Worm (Caenorhabditis elegans): ENCODE results near the gene trpp-9.

The trpp-9 gene

ce11 chrX:11522058-11522757 lies 41.5 kb upstream of the trpp-9 start, which contains the start of gene sdc-2 (continued):
- TF ChIP-seq ceh-28 (tag; optimal IDR thresholded peaks at IDR 0.05) = peak; percentile 17
- no peak for TF ChIP-seq lim-7 (GFP tag; IDR thresholded peaks at IDR 0.05)
- no peak for TF ChIP-seq snpc-4 (tag; optimal IDR thresholded peaks at IDR 0.05)
- TF ChIP-seq vab-7 (GFP tag; IDR thresholded peaks at IDR 0.05) = peak; percentile 53; the same call in 1 of the 2 replicates
- TF ChIP-seq T20F7.1 (GFP tag; optimal IDR thresholded peaks at IDR 0.05) = no peak
- TF ChIP-seq ZK337.2 (GFP tag; IDR thresholded peaks at IDR 0.05) = no peak
- TF ChIP-seq lir-3 (tag; optimal IDR thresholded peaks at IDR 0.05) = no peak
- TF ChIP-seq egl-27 (tag; optimal IDR thresholded peaks at IDR 0.05) = no peak
- no peak for TF ChIP-seq dmd-8 (GFP tag; IDR thresholded peaks at IDR 0.05)
- peak; percentile 91 for TF ChIP-seq nhr-102 (tag; optimal IDR thresholded peaks at IDR 0.05)
- TF ChIP-seq unc-39 (tag; optimal IDR thresholded peaks at IDR 0.05) = no peak
- peak; percentile 77 for TF ChIP-seq F37D6.2 (tag; optimal IDR thresholded peaks at IDR 0.05)
- peak; percentile 80 for TF ChIP-seq hlh-30 (tag; optimal IDR thresholded peaks at IDR 0.05; ENCODE audit: insufficient read depth)
- TF ChIP-seq nhr-76 (tag; optimal IDR thresholded peaks at IDR 0.05) = no peak
- 0 out of 2 replicates have a peak, but pooled peaks have one; percentile 66 for TF ChIP-seq saeg-2 (GFP tag; IDR thresholded peaks at IDR 0.05)
- peak; percentile 87 for TF ChIP-seq hlh-11 (tag; optimal IDR thresholded peaks at IDR 0.05)
- TF ChIP-seq egl-43 (GFP tag; IDR thresholded peaks at IDR 0.05) = no peak
- TF ChIP-seq F49E8.2 (tag; optimal IDR thresholded peaks at IDR 0.05; ENCODE audit: borderline replicate concordance) = no peak
- no peak for TF ChIP-seq zfp-2 (tag; optimal IDR thresholded peaks at IDR 0.05)
- TF ChIP-seq spr-3 (GFP tag; optimal IDR thresholded peaks at IDR 0.05) = no peak
- peak; percentile 57 for TF ChIP-seq mxl-3 (GFP tag; optimal IDR thresholded peaks at IDR 0.05)
- TF ChIP-seq F10B5.3 (tag; optimal IDR thresholded peaks at IDR 0.05) = peak; percentile 30
- peak; percentile 61 for TF ChIP-seq fkh-10 (GFP tag; optimal IDR thresholded peaks at IDR 0.05)
- peak; percentile 48; the same call in 1 of the 2 replicates for TF ChIP-seq arid-1 (GFP tag; conservative IDR thresholded peaks at IDR 0.05)

ce11 chrX:11523704-11524103 lies 40.0 kb upstream of the trpp-9 start:
- peak in 1 of 2 experiments; percentile 91 for TF ChIP-seq unc-62 (GFP tag; optimal IDR thresholded peaks at IDR 0.05 in 1 of 2)
- TF ChIP-seq unc-62 (tag; optimal IDR thresholded peaks at IDR 0.05) = no peak
- TF ChIP-seq daf-12 (tag; optimal IDR thresholded peaks at IDR 0.05) = no peak
- TF ChIP-seq nhr-102 (tag; optimal IDR thresholded peaks at IDR 0.05) = no peak

ce11 chrX:11533543-11534003 lies 30.1 kb upstream of the trpp-9 start, which contains the start of gene C35C5.8:
C35C5.8 (plus strand) TSS chrX:11533593.
- TF ChIP-seq unc-62 (GFP tag; optimal IDR thresholded peaks at IDR 0.05 in 1 of 2) = peak in 1 of 2 experiments; percentile 71
- TF ChIP-seq unc-62 (tag; optimal IDR thresholded peaks at IDR 0.05) = no peak
- peak in 1 of 2 experiments; percentile 17 for TF ChIP-seq mdl-1 (tag; optimal IDR thresholded peaks at IDR 0.05)
- TF ChIP-seq dmd-6 (GFP tag; IDR thresholded peaks at IDR 0.05) = peak; percentile 36
- TF ChIP-seq nhr-6 (tag; optimal IDR thresholded peaks at IDR 0.05) = no peak
- TF ChIP-seq mxl-3 (GFP tag; optimal IDR thresholded peaks at IDR 0.05) = peak; percentile 4
- peak; percentile 18 for TF ChIP-seq hlh-11 (tag; optimal IDR thresholded peaks at IDR 0.05)
- no peak for TF ChIP-seq fkh-10 (GFP tag; optimal IDR thresholded peaks at IDR 0.05)
- peak; percentile 77 for TF ChIP-seq nhr-28 (tag; optimal IDR thresholded peaks at IDR 0.05)

ce11 chrX:11534443-11534842 lies 29.3 kb upstream of the trpp-9 start:
- TF ChIP-seq F44E2.7 (GFP tag; IDR thresholded peaks at IDR 0.05) = no peak
- no peak for TF ChIP-seq lin-39 (tag; optimal IDR thresholded peaks at IDR 0.05)
- TF ChIP-seq ceh-28 (tag; optimal IDR thresholded peaks at IDR 0.05) = no peak
- TF ChIP-seq T20F7.1 (GFP tag; optimal IDR thresholded peaks at IDR 0.05) = no peak
- TF ChIP-seq dmd-9 (GFP tag; IDR thresholded peaks at IDR 0.05) = no peak
- no peak for TF ChIP-seq lim-7 (GFP tag; IDR thresholded peaks at IDR 0.05)
- TF ChIP-seq mxl-3 (GFP tag; optimal IDR thresholded peaks at IDR 0.05) = peak; percentile 15
- no peak for TF ChIP-seq ztf-7 (tag; optimal IDR thresholded peaks at IDR 0.05)
- TF ChIP-seq dmd-6 (GFP tag; IDR thresholded peaks at IDR 0.05) = 0 out of 2 replicates have a peak, but pooled peaks have one; percentile 11
- TF ChIP-seq nhr-25 (tag; optimal IDR thresholded peaks at IDR 0.05; ENCODE audit: borderline replicate concordance, insufficient read depth) = no peak
- TF ChIP-seq D1046.2 (GFP tag; IDR thresholded peaks at IDR 0.05) = no peak
- TF ChIP-seq hif-1 (tag; optimal IDR thresholded peaks at IDR 0.05) = no peak
- TF ChIP-seq saeg-2 (GFP tag; IDR thresholded peaks at IDR 0.05) = no peak
- no peak for TF ChIP-seq fos-1 (tag; optimal IDR thresholded peaks at IDR 0.05)
- TF ChIP-seq mdl-1 (tag; optimal IDR thresholded peaks at IDR 0.05) = no peak
- no peak for TF ChIP-seq fkh-10 (GFP tag; optimal IDR thresholded peaks at IDR 0.05)
- peak; percentile 28 for TF ChIP-seq nhr-28 (tag; optimal IDR thresholded peaks at IDR 0.05)
- TF ChIP-seq skn-1 (tag; optimal IDR thresholded peaks at IDR 0.05) = no peak
- no peak for TF ChIP-seq hmg-1.1 (GFP tag; IDR thresholded peaks at IDR 0.05)
- no peak for TF ChIP-seq unc-62 (GFP tag; optimal IDR thresholded peaks at IDR 0.05 in 1 of 2)
- no peak for TF ChIP-seq unc-62 (tag; optimal IDR thresholded peaks at IDR 0.05)
- TF ChIP-seq jun-1 (tag; optimal IDR thresholded peaks at IDR 0.05) = no peak
- no peak for TF ChIP-seq mep-1 (tag; optimal IDR thresholded peaks at IDR 0.05)
- peak; percentile 12 for TF ChIP-seq hlh-30 (tag; optimal IDR thresholded peaks at IDR 0.05; ENCODE audit: insufficient read depth)
